Worm (Caenorhabditis elegans): ENCODE data around the gene C09E7.7.
A peak's percentile ranks its signal among the peaks of the same experiment; 100 is the strongest.

The C09E7.7 gene

ce11 chrIII:6509301-6509700, 41.7 kb downstream of the C09E7.7 start:
- TF ChIP-seq elt-2 (tag; optimal IDR thresholded peaks at IDR 0.05) = peak; percentile 63
- TF ChIP-seq pax-1 (tag; optimal IDR thresholded peaks at IDR 0.05) = no peak

DNA sequence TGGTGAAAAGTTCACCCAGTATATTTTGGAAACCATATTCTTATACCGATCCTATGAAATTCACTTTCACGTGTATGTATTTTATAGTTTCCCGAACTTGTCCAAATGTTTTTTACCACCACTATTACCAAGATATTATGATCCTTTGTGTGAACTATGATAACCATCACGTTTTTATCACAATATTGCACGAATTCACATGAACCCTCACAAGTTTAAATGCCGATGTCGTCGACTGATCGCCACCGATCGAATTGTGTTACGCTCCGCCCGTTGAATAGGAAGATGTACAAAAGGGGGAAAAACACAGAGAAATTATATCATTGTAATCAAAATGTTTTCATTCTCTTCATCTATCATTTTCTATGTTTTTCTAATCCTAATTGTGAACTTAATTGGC, 42.7 kb downstream of the C09E7.7 start:
- no peak for TF ChIP-seq unc-3 (GFP tag; conservative IDR thresholded peaks at IDR 0.05)
- no peak for TF ChIP-seq unc-3 (tag; optimal IDR thresholded peaks at IDR 0.05)
- no peak for TF ChIP-seq sox-2 (GFP tag; IDR thresholded peaks at IDR 0.05)
- no peak for TF ChIP-seq che-1 (tag; optimal IDR thresholded peaks at IDR 0.05)
- TF ChIP-seq pha-2 (tag; optimal IDR thresholded peaks at IDR 0.05) = no peak
- TF ChIP-seq elt-4 (tag; optimal IDR thresholded peaks at IDR 0.05) = no peak
- TF ChIP-seq fkh-10 (GFP tag; optimal IDR thresholded peaks at IDR 0.05) = no peak
- TF ChIP-seq ceh-24 (tag; optimal IDR thresholded peaks at IDR 0.05) = no peak
- no peak for TF ChIP-seq fkh-6 (tag; optimal IDR thresholded peaks at IDR 0.05)
- no peak for TF ChIP-seq sox-4 (tag; optimal IDR thresholded peaks at IDR 0.05)
- no peak for TF ChIP-seq lim-6 (tag; optimal IDR thresholded peaks at IDR 0.05)
- TF ChIP-seq ttx-3 (tag; optimal IDR thresholded peaks at IDR 0.05) = no peak
- TF ChIP-seq fax-1 (tag; optimal IDR thresholded peaks at IDR 0.05) = no peak
- no peak for TF ChIP-seq ztf-16 (tag; optimal IDR thresholded peaks at IDR 0.05)
- no peak for TF ChIP-seq eyg-1 (tag; optimal IDR thresholded peaks at IDR 0.05)
- no peak for TF ChIP-seq elt-2 (tag; optimal IDR thresholded peaks at IDR 0.05)
- TF ChIP-seq C08G9.2 (tag; optimal IDR thresholded peaks at IDR 0.05) = no peak
- TF ChIP-seq tbx-2 (tag; optimal IDR thresholded peaks at IDR 0.05) = no peak
- TF ChIP-seq madf-2 (tag; optimal IDR thresholded peaks at IDR 0.05) = no peak
- TF ChIP-seq lin-11 (tag; optimal IDR thresholded peaks at IDR 0.05) = no peak

ce11 chrIII:6507832-6508231, 43.2 kb downstream of the C09E7.7 start, which contains the start of gene F23F12.12:
TSS of gene F23F12.12 (plus strand) at chrIII:6508132.
- no peak for TF ChIP-seq nhr-11 (tag; optimal IDR thresholded peaks at IDR 0.05)
- TF ChIP-seq C08G9.2 (tag; optimal IDR thresholded peaks at IDR 0.05) = no peak
- TF ChIP-seq C38D4.7 (GFP tag; optimal IDR thresholded peaks at IDR 0.05) = no peak
- TF ChIP-seq tbx-7 (tag; optimal IDR thresholded peaks at IDR 0.05) = no peak
- TF ChIP-seq eyg-1 (tag; optimal IDR thresholded peaks at IDR 0.05) = no peak
- TF ChIP-seq elt-2 (tag; optimal IDR thresholded peaks at IDR 0.05) = no peak
- no peak for TF ChIP-seq unc-42 (tag; optimal IDR thresholded peaks at IDR 0.05)
- TF ChIP-seq hlh-30 (tag; optimal IDR thresholded peaks at IDR 0.05; ENCODE audit: insufficient read depth) = no peak
- TF ChIP-seq nhr-232 (tag; optimal IDR thresholded peaks at IDR 0.05) = no peak
- no peak for TF ChIP-seq pax-1 (tag; optimal IDR thresholded peaks at IDR 0.05)
- TF ChIP-seq T23F11.4 (GFP tag; optimal IDR thresholded peaks at IDR 0.05) = no peak
- TF ChIP-seq unc-3 (GFP tag; conservative IDR thresholded peaks at IDR 0.05) = no peak
- no peak for TF ChIP-seq unc-3 (tag; optimal IDR thresholded peaks at IDR 0.05)
- no peak for TF ChIP-seq odd-2 (tag; optimal IDR thresholded peaks at IDR 0.05)
- TF ChIP-seq fkh-10 (GFP tag; optimal IDR thresholded peaks at IDR 0.05) = no peak
- TF ChIP-seq hlh-6 (tag; optimal IDR thresholded peaks at IDR 0.05) = no peak
- TF ChIP-seq mec-3 (tag; optimal IDR thresholded peaks at IDR 0.05; ENCODE audit: borderline replicate concordance) = no peak
- TF ChIP-seq ceh-9 (tag; optimal IDR thresholded peaks at IDR 0.05) = no peak
- no peak for TF ChIP-seq K09A11.1 (tag; optimal IDR thresholded peaks at IDR 0.05; ENCODE audit: insufficient read depth)
- TF ChIP-seq ttx-3 (tag; optimal IDR thresholded peaks at IDR 0.05) = no peak
- no peak for TF ChIP-seq ahr-1 (tag; optimal IDR thresholded peaks at IDR 0.05)

- TF ChIP-seq C08G9.2 (tag; optimal IDR thresholded peaks at IDR 0.05) (no peak), nfya-1 (tag; optimal IDR thresholded peaks at IDR 0.05) (peak; percentile 43)
Observed at ce11 chrIII:6500032-6500564, 50.9 kb downstream of the C09E7.7 start, which contains the start of gene F23F12.3. TSS of gene F23F12.3 (plus strand) at chrIII:6500514.
